Worm (Caenorhabditis elegans): ENCODE data around the gene col-127.

The col-127 gene

DNA sequence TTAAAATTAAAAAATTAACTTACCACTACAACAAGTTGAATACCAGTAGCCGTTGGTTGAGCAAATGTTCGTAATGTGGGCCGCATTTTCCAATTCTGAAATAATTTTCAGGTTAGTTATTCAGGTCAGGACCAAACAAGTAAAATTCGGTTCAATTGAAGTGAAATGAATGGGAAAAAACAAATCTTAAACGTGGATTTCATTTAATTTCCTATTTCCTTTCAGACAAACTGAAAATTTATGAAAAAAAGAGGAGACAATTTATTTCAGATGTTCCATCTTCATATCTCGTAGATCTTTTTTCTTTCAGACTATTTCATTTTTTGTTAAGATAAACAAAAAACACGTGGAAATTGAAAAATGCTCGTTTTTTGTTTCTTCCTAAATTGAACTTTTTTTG lies 24.6 kb downstream of the col-127 start, which contains the start of gene C05C12.6:
TSS of gene C05C12.6 (minus strand) at position 101 of the 400 bp plus-strand sequence.
- TF ChIP-seq W03F9.2 (tag; optimal IDR thresholded peaks at IDR 0.05), result no peak
- TF ChIP-seq him-1 (tag; optimal IDR thresholded peaks at IDR 0.05), result no peak
- no peak for TF ChIP-seq dao-5 (tag; optimal IDR thresholded peaks at IDR 0.05)

DNA sequence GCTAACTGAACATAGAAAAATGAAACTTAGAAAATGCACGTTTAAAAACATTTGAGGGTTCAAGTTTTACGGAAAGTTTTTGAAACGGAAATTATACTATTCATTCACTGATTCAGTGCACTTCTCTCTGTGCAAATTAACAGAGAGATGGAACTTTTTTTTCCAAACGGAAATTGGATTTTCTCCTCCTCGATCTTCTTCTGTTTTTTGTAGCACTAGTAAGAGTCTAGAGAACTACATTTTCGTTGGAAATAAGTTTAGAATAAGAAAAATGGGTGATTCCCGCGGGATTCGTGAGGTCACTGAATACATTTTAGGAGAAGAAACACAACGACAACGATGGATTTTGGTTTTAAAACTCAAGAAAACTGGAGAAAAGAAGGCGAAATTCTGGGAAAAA lies 30.2 kb downstream of the col-127 start:
- TF ChIP-seq W03F9.2 (tag; optimal IDR thresholded peaks at IDR 0.05) (no peak), him-1 (tag; optimal IDR thresholded peaks at IDR 0.05) (no peak), dao-5 (tag; optimal IDR thresholded peaks at IDR 0.05) (no peak)

DNA sequence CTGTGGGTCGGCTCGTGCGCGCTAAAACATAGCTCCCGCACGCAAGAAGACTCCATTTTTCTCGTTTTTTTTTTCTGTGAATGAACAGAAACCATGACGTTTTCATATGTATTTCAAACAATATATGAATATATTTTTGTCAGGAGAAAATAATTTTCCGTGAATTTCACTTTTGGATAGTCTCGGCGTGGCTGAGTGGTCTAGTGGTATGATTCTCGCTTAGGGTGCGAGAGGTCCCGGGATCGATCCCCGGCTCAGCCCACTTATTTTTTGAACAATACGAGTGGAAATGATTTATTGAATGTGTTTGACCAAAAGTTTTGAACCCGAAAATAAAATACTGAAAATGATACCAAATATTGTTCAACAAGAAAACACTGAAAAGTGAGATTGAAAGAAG lies 34.6 kb downstream of the col-127 start:
- no peak for TF ChIP-seq dao-5 (tag; optimal IDR thresholded peaks at IDR 0.05)
- no peak for TF ChIP-seq him-1 (tag; optimal IDR thresholded peaks at IDR 0.05)
- no peak for TF ChIP-seq W03F9.2 (tag; optimal IDR thresholded peaks at IDR 0.05)

DNA sequence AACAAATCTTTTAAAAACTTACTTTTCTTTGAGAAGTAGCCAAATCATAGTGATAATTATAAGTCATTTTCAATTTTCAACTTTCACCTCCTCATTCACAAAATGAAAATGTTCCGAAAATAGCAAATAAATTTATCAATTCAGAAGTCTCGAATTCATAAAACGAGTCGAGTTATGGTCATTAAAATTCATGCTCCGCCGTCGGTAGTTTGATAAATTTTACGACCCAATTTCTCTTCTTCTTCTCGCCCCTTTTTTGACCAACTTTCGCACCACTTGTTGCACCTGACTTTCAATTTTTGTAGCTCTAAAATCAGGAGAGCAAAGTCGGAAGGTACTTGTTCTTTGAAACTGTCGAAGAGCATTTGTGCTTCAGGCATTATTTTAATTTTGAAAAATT lies 35.9 kb downstream of the col-127 start, which contains the start of gene best-7:
TSS of gene best-7 (minus strand) at position 239 of the 400 bp plus-strand sequence.
- TF ChIP-seq him-1 (tag; optimal IDR thresholded peaks at IDR 0.05), result no peak

DNA sequence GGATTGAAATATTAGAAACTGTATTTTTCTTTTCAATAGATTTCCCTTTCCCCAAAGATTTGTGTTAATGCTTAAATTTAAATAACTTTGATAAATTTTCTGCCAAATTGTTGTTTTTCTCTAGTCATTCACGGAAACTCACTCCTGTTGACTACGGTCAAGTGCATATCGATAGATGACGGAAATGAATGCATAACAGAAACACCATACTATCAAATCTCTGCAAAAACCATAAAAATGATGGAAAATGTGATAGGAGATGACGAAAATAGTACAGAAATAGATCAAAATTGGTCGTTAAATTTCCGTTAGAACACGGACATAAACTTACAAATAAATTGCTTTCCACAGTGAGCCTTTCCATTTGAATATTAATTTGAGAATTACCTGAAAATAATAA lies 37.0 kb downstream of the col-127 start:
- TF ChIP-seq dao-5 (tag; optimal IDR thresholded peaks at IDR 0.05) (no peak), him-1 (tag; optimal IDR thresholded peaks at IDR 0.05) (no peak), W03F9.2 (tag; optimal IDR thresholded peaks at IDR 0.05) (no peak)

DNA sequence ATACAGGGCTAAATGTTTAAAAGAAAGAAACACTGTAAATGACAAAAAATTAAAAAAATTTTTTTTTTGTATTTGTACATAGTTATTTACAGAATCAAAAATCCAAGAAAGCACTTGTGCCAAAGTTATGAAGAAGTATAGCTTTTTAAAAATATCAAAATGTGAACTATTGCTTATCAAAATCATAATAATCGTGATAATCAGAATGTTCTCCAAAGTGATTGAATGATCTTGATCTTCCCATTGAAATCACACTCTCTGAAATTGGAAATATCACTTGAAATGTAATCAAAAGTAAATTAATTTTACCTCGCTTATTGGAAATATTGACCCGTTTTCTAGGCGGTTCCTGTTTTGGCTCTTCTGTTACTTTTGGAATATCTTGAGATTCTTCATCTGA lies 39.4 kb downstream of the col-127 start:
- TF ChIP-seq W03F9.2 (tag; optimal IDR thresholded peaks at IDR 0.05) (no peak), him-1 (tag; optimal IDR thresholded peaks at IDR 0.05) (no peak), dao-5 (tag; optimal IDR thresholded peaks at IDR 0.05) (no peak)

DNA sequence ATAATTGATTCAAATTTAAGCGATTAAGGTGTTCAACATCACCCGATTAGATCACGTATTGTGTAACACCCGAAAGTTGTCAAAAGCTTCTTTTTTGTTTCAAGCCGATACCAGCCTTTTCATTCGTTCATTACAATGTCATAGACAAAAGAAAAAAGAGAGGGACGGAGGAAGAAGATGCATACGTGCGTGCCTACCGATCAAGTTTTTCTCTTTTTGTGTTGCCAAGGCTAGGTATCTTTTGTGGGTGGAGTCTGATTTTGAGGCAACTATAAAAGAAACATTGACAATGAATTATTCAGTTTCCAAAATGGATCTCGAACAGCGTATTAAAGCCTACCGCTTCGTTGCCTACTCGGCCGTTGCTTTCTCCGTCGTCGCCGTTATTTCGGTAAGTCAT lies 40.8 kb downstream of the col-127 start, which contains the start of gene col-125:
TSS of gene col-125 (plus strand) at position 301 of the 400 bp plus-strand sequence.
- no peak for TF ChIP-seq him-1 (tag; optimal IDR thresholded peaks at IDR 0.05)
- TF ChIP-seq W03F9.2 (tag; optimal IDR thresholded peaks at IDR 0.05), result no peak
- TF ChIP-seq dao-5 (tag; optimal IDR thresholded peaks at IDR 0.05), result no peak

DNA sequence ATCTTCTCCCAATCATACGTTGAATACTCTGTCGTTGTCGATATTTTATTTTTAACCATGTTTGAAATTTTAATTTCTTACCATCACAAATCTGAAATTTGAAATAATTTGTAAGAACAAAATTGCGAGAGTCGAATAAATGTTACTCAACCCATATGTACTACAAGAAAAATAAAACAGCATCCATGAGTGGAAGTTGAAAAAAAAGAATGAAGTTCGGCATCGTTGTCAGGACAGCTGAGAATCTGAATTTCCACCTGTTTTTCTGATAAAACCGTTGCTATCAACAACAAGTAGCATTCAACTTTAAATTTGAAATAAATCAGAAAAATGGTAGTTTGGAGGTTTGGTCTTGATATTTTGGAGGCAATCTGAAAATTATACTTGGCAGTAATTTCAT lies 42.1 kb downstream of the col-127 start, which contains the start of gene C29F4.3:
TSS of gene C29F4.3 (minus strand) at position 101 of the 400 bp plus-strand sequence.
- TF ChIP-seq him-1 (tag; optimal IDR thresholded peaks at IDR 0.05) (no peak), W03F9.2 (tag; optimal IDR thresholded peaks at IDR 0.05) (no peak), dao-5 (tag; optimal IDR thresholded peaks at IDR 0.05) (no peak)

DNA sequence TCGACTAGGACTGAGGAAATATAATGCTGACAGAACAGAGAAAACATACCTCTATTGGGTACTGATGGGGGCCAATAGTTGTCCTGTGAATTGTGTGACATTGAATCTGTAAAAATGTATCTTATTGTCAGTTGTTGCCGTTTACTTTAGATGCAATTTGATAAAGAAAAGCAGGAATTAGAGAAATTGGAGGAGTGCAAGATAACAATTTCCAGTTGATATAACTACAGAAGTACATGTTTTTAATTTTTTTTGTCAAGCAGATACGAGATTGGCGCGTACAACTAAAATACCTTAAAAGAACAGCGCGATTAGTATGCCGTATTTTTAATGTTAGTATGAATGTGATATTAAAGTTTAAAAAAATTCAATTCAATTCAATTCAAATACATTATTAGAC lies 48.0 kb downstream of the col-127 start, which contains the start of gene zip-6:
TSS of gene zip-6 (minus strand) at position 101 of the 400 bp plus-strand sequence.
- TF ChIP-seq W03F9.2 (tag; optimal IDR thresholded peaks at IDR 0.05) (no peak), him-1 (tag; optimal IDR thresholded peaks at IDR 0.05) (no peak), dao-5 (tag; optimal IDR thresholded peaks at IDR 0.05) (no peak)

Measured in whole organism, L4/young adult.